Worm (Caenorhabditis elegans) whole organism, dauer: ENCODE measurements around the gene Y54G2A.38.
"Not testable (repeated sequence)": the region's sequence is repeated elsewhere in the genome, so short reads cannot be mapped to it uniquely, and the experiment has no call there.

Experiments used
- unc-62 ChIP-seq: sonication (generic microtip); optimal IDR thresholded peaks from 2 replicates; lab custom pipeline; 2017; ENCODE audit warnings: missing biosample characterization, missing genetic modification reagents, missing genetic modification characterization

Gene Y54G2A.38

DNA sequence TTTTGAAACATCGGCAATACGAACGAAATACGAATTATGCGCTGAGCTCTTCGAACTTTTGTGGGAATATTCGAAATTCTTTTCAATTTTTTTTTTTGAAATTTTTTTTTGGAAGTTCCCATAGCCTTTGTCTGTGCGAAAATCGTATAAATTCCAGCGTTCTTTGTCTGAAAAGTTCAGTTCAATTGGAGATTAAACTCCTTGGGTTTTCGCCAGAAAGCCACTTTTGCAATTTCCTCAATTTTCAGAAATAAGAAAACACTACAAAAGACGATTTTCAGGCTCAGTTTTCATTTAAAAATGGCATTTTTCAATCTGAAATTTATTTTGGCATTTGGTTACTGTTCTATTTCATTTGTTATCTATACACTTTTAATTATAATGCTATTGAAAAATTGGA, at the start of gene Y54G2A.38:
Y54G2A.38 (plus strand) TSS at position 301 of the 400 bp plus-strand sequence.
- TF ChIP-seq unc-62: no peak

DNA sequence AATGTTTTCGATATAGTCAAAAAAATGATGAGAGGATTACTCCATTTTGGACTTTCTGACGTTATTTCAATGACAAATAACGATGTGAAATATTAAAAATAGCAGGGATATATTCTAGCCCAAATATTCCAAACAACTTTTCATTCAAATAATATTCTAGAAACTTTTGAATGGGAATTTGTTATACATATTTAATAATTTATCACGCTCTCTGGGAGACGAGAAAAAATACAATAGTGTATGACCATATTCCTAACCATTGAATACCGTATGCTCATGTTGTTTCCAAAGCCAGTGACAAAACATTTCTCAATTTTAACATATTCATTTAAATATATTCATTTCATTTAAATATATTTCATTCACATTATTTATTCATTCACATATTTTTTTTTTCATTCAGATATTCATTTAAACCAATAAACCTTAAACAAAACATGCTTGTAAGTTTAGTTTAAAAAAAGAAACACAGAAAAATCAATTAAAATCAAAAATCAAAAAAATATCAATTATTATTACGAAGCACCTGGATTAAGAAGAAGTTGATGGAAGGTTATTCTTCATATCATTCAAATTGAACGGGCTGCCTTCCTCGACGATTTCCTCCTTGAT, 49.6 kb upstream of the Y54G2A.38 start:
- no peak for TF ChIP-seq unc-62

DNA sequence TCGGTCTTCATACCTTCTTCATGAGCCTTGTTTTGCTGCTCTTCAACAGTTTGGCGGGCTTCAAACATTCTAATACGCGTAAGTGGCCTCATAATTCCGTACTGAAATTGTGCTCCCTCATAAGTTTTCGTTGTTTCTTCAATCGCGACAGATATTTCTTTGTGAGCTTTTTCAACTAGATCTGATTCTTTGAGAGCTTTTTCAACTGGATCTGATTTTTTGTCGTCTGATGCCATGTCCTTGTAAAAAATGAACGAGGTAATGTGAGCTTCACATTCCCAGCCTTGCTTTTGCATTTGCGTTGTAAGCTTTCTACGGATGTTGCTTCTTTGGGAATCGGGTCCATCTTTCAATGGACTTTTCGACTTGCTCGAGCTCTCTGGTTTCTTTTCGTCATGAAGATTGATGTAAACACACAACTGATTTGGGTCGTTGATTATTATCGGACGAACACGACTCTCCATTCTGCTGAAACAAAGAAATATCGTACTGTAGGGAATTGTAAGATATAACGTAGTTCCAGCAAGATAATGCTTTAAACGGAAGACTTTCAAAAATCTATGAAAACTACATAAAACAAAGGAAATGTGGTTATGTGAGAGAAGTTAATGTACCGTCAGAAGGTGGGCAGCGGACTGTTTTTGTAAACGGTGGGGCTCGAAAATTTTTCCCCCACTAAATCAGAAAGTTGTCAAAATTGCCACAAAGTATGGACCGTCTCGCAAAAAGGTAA, 48.9 kb upstream of the Y54G2A.38 start, which contains the start of gene Y94H6A.10:
Y94H6A.10 (minus strand) TSS at position 464 of the 733 bp plus-strand sequence.
- TF ChIP-seq unc-62: no peak

DNA sequence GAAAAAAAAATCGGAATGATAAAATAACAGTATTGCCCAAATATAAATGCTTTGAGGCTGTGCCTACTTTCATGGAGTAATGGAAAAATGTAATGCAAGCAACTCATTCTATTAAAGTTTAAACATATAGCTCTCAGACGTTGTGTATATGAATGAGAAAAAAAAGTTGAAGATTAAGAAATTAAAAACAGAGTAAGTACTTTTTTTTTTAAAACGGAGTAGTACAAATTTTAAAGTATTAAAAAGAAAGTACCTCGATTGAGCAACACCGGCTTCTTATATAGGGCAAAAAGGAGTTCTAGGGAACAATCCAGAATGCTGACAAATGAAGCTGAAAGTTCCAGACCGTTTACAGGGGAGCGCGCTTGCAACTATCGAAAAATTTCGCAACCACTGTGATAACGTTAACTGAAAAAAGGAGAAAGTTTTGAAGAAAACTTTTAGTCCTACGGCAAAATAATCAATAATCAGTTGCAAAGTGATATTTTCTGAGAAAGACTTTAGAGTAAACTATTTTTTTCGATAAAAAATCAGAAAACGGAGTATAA, 48.1 kb upstream of the Y54G2A.38 start:
- TF ChIP-seq unc-62: no peak

DNA sequence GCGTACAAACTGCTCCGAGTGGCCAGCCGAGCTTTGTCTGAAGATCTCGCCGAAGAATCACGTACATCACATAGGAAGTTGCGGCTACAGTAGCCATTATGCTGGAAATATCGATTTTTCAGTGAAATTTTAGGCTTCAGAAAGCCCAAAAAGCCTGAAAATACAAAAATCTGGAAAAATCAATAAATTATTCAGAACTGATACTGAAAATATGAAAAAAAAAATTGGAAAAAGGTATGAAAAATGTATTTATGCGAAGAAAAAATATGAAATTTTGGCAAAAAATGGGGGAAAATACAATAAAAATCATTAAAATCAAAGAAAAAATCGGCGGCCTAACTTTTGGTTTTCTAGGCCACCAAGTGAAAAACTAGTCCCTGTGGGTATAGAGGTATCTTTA, 46.3 kb upstream of the Y54G2A.38 start, which contains the start of gene Y94H6A.12:
Y94H6A.12 (minus strand) TSS at position 101 of the 400 bp plus-strand sequence.
- no peak for TF ChIP-seq unc-62

DNA sequence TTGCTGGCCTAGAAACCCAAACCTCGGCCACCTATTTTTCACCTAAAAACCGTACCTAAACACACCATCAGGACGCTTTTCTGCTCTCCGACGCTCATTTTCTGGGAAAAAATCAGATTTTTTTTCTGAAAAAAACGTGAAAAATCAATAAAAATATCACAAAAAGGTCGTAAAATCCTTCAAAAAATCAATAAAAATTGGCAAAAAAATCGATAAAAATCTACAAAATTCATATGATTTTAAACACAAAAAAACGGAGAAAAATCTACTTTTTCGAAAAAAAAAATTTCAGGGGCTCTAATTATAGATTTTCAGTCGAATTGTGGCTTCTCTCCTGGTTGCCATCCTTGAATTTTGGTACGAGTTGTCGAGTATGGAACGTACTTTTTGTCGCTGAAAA, 42.8 kb upstream of the Y54G2A.38 start, which contains the start of gene Y94H6A.7:
Y94H6A.7 (minus strand) TSS at position 101 of the 400 bp plus-strand sequence.
- TF ChIP-seq unc-62: not testable (repeated sequence)

DNA sequence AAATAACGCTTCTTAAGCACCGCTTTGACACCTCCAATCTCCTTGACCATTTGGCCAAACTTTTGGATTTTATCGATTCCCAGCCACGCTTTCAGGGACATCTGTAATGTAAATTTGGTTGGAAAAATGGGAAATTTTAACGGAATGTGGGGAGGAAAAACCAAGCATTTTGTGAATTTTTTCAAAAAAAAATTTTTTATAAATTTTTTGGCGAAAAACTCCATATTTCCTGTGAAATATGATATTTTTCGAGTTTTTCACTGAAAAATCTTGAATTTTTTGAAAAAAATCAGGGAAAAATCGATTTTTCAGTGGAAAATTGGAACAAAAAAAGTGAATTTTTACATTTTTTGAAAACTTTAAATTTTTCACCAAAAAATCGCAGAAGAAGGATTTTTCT, 39.5 kb upstream of the Y54G2A.38 start, which contains the start of gene ndua-12:
ndua-12 (minus strand) TSS at position 101 of the 400 bp plus-strand sequence.
- TF ChIP-seq unc-62: not testable (repeated sequence)

DNA sequence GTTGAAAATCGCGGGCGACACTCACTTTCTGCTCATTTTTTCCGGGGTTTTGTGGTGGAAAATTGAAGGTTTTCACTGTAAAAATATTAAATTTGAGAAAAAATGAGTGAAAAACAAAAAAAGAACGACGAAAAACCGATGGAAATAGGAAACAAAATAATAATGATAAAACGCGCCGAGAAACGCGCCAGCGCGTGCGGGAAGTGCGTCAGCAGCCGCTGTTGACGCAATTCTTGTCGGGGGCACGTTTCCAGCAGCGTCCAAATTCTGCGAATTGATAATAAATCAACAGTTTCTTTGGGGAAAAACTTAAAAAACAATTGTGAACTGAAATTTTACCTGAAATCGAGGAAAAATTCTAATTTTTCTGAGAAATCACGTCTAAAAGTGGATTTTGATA, 33.5 kb upstream of the Y54G2A.38 start, which contains the start of gene ubxn-2:
ubxn-2 (minus strand) TSS at position 36 of the 400 bp plus-strand sequence.
- no peak for TF ChIP-seq unc-62

DNA sequence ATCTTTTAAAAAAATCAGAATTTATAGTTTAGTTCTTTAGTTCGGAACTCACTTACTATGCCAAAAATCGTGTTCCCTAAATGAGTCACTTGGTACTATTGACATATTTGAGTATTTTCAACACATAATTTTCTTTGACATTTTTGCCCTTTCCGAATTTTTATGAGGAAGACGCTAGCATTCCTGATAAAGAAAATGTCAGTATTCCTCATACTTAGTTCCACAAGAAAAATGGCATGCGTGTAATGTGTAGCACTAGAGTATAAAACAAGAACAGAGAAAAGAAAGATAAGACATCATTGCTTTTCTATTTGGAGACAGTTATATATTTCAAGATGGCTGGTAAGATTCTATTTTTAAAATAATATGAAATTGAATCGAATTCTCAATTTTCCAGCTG, 29.3 kb upstream of the Y54G2A.38 start, which contains the start of gene Y94H6A.2:
Y94H6A.2 (plus strand) TSS at position 336 of the 400 bp plus-strand sequence.
- TF ChIP-seq unc-62: no peak

DNA sequence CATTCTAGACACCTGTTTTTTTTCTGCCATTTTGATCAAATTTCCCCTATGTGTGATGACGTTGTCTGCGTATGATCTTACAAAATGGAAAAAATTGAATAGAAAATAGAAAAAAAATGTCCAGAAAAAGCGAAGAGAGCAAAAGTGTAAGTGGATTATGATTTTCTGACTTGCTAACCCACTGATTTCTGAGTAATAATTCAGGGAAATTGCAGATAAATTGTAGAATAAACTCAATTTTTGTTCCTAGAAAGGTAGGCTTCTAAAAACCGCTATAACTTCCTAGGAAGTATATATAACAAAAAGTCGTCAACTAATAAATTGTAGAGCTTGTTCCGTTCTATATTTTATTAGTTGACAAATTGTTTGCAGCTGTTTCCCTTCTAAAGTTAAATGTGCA, 24.6 kb upstream of the Y54G2A.38 start:
- TF ChIP-seq unc-62: no peak

DNA sequence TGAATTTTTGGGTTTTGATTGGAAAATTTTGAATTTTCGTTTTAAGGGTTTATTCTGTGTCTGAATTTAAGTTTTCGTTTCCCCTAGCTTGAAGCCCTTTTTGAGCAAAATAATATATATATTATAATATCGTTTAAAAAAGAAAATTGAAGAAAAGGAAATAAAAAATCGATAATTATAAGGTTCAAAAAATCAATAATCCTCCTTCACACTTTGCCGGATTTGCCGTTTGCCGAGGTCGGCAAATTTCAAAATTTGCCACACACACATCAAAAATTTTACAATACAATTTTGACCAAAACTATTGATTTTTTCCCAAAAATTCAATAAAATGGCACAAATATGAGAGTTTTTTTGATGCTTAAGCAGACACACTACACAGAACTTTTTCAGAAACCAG, 22.7 kb upstream of the Y54G2A.38 start:
- no peak for TF ChIP-seq unc-62

DNA sequence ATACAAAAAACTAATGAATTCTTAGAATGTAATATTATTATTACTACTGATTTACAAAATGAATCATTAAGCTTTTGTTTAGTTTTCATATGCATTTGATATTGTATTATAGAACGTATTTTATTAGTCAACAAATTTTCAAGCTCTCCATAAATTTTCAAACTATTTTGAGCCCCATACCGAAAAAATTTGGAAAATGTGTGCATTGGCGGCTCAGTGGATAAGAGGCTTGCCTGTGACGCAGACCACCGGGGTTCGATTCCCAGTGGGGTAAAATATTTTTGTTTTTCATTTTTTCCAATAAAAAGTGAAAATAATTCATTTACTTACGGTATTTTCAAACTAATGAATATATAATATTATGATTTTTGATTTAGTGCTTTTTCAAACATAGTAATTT, 20.8 kb upstream of the Y54G2A.38 start:
- no peak for TF ChIP-seq unc-62

DNA sequence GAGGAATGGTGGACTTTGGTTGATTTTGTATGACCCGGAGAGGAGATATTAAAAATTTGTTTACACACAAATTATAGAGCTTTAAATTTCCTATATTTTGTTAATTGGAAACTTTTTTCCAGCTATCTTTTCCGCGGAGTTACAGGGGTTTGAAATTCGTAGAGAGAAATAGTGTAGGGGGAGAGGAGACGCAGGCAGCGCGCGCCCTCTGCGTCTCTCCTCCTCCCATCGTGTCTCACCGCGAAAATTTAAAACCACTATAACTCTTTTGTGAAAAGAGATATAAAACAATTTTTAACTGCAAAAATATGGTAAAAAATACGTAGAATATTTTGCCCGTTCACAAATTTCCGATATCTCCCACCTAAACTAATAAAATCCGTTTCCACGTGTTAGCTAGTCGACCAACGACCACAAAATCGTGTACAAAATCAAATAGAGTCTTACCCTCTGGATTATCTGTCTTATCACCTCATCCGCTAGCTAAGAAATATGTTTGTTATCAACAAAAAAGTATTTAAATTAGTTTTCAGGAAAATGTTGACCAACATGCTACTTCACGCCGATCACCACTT, 16.7 kb upstream of the Y54G2A.38 start, which contains the start of gene nhr-277:
nhr-277 (plus strand) TSS at position 525 of the 575 bp plus-strand sequence.
- TF ChIP-seq unc-62: no peak

DNA sequence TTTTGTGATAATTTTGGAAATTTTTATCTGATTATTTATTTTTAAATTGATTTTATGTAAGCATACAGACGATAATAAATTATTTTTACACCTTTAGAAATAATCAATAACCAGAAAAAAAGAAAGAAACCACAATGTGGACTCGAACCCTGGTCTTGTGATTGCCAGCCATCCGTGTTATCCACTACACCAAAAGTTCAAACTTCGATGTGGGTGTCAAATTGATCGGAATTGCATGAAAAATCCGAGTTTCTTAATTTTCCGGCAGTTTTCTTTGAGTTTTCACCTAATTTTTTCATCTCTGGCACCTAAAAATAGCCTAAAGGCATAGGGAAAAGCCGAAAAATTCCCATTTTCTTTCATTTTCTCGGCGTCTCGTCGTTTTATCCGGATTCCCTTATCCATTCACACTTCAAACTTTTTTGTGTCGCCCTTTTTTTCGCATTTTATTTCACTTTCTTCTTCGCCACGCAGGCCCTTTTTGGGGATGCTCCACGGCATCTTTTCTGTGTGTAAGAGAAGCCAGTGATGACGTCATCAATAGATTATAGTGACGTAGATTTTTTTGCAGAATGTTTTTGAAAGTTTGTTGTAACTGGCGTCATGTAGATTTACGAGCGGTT, 11.8 kb upstream of the Y54G2A.38 start:
- TF ChIP-seq unc-62: no peak

DNA sequence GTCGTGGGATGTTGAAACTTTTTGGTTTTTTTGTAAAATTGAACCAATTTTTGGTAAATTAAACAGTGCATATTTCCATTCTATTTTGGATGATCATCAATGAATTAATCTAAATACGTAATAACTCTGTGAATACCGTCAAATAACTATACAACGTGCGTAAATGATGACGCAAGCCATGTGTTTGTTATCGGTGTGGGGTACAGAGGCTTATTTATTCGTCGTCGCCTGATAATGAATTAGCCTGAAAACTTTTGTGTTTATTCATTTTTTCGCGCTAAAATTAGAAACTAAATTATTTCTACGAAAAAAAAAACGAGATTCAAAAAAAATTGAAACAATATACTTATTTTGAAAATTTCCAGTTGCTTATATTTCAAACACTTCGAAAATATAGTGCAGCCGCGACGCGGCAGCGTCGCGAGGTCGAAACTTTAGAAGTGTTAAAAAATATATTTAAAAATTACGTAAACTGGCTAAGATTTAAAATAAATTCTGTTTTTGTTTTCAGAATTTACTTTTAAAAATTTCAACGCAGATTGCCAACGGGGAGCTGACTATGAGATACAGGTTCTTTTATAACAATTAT, 10.3 kb upstream of the Y54G2A.38 start:
- no peak for TF ChIP-seq unc-62

DNA sequence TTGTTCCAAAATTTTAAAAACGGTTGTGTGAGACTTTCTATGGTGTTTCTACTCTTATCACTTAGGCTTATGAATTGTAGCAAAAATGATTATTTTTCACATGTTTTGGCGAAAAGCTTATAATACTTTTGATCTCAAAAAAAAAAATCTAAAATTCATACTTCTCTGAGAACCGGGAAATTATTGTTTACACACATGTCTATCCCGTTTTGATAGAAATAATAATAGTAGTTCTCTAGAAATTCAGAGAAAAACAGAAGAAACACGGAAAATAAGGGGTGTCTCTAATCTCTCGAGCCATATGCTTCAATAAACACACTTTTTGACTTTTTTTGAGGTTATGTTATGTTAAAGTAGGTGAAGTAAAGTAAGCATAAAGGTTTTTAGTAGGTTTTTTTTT, 8.7 kb upstream of the Y54G2A.38 start:
- TF ChIP-seq unc-62: no peak
